Worm (Caenorhabditis elegans) whole organism, late embryonic: ENCODE data around the gene T27A1.3.

Experiments used
- ama-1 ChIP-seq: fragments of 150-350 bp; optimal IDR thresholded peaks from 2 replicates; lab custom pipeline; 2014
- ceh-19 ChIP-seq: fragments of 200-800 bp; sonication (Bioruptor generic); optimal IDR thresholded peaks from 2 replicates; lab custom pipeline; 2018; ENCODE audit warnings: mild to moderate bottlenecking, missing genetic modification characterization, missing compliant biosample characterization
- ceh-22 ChIP-seq: sonication (generic microtip); optimal IDR thresholded peaks from 2 replicates; lab custom pipeline; 2017; ENCODE audit warnings: missing biosample characterization, missing genetic modification characterization
- ceh-24 ChIP-seq: sonication (generic microtip); optimal IDR thresholded peaks from 2 replicates; lab custom pipeline; 2016; ENCODE audit warnings: mild to moderate bottlenecking, missing genetic modification characterization, missing compliant biosample characterization
- ceh-9 ChIP-seq: sonication (generic microtip); optimal IDR thresholded peaks from 2 replicates; lab custom pipeline; 2016; ENCODE audit warnings: mild to moderate bottlenecking, missing genetic modification characterization, inconsistent platforms, missing compliant biosample characterization
- fkh-10 ChIP-seq: fragments of 150-350 bp; optimal IDR thresholded peaks from 2 replicates; lab custom pipeline; 2014; ENCODE audit warnings: missing biosample characterization, missing genetic modification reagents, missing genetic modification characterization
- hlh-8 ChIP-seq: sonication (generic microtip); optimal IDR thresholded peaks from 2 replicates; lab custom pipeline; 2016; ENCODE audit warnings: missing genotype, missing genetic modification characterization, missing compliant biosample characterization
- madf-2 ChIP-seq: sonication (generic microtip); optimal IDR thresholded peaks from 2 replicates; lab custom pipeline; 2017; ENCODE audit warnings: missing genetic modification characterization, missing compliant biosample characterization
- mec-3 ChIP-seq: sonication (generic microtip); optimal IDR thresholded peaks from 2 replicates; lab custom pipeline; 2016; ENCODE audit warnings: borderline replicate concordance, missing genetic modification characterization, missing compliant biosample characterization
- nfya-1 ChIP-seq: sonication (generic microtip); optimal IDR thresholded peaks from 2 replicates; lab custom pipeline; 2017; ENCODE audit warnings: missing genetic modification characterization, mild to moderate bottlenecking, missing compliant biosample characterization, antibody characterized with exemption, moderate library complexity
- nhr-11 ChIP-seq: fragments of 150-350 bp; optimal IDR thresholded peaks from 2 replicates; lab custom pipeline; 2014; ENCODE audit warnings: missing biosample characterization, missing genetic modification characterization
- pqm-1 ChIP-seq: sonication (generic microtip); optimal IDR thresholded peaks from 2 replicates; lab custom pipeline; 2016; ENCODE audit warnings: missing genetic modification characterization, missing compliant biosample characterization
- rnt-1 ChIP-seq: sonication (generic microtip); optimal IDR thresholded peaks from 2 replicates; lab custom pipeline; 2016; ENCODE audit warnings: missing genetic modification characterization, missing compliant biosample characterization
- tbx-2 ChIP-seq: sonication (generic microtip); optimal IDR thresholded peaks from 2 replicates; lab custom pipeline; 2016; ENCODE audit warnings: missing genetic modification characterization, missing compliant biosample characterization

- TF ChIP-seq rnt-1 (tag; lab: Kevin White, UChicago) (no peak), ceh-24 (tag; lab: Kevin White, UChicago) (no peak), fkh-10 (no peak), ceh-9 (tag; lab: Kevin White, UChicago) (no peak), pqm-1 (tag; lab: Kevin White, UChicago) (no peak), ceh-22 (tag; lab: Kevin White, UChicago) (no peak), ama-1 (no peak), nhr-11 (tag; lab: Kevin White, UChicago) (no peak), tbx-2 (no peak), nfya-1 (tag; lab: Kevin White, UChicago) (no peak), mec-3 (tag; lab: Kevin White, UChicago) (no peak), hlh-8 (tag; lab: Kevin White, UChicago) (no peak), ceh-19 (GFP tag; lab: Kevin White, UChicago) (no peak), madf-2 (tag; lab: Kevin White, UChicago) (no peak)
Measured at ce11 chrII:508603-509002, 26.7 kb upstream of the T27A1.3 start.
